Fruit fly (Drosophila melanogaster): ENCODE measurements around the gene Elp1.

The Elp1 gene

dm6 chr3R:11678016-11678415 is 27.2 kb downstream of the Elp1 start, which contains the start of gene CG18476 (continued):
- TF ChIP-seq PHDP (tag; optimal IDR thresholded peaks at IDR 0.05) (peak; percentile 94), CG33557 (GFP tag; optimal IDR thresholded peaks at IDR 0.05) (peak; percentile 85), MESR4 (GFP tag; optimal IDR thresholded peaks at IDR 0.05) (peak; percentile 48), CG4404 (GFP tag; IDR thresholded peaks at IDR 0.05) (peak; percentile 87), vfl (GFP tag; optimal IDR thresholded peaks at IDR 0.05) (peak; percentile 69), kay (GFP tag; optimal IDR thresholded peaks at IDR 0.05) (peak; percentile 84), CG5180 (GFP tag; optimal IDR thresholded peaks at IDR 0.05) (peak; percentile 74), CG8089 (GFP tag; optimal IDR thresholded peaks at IDR 0.05) (peak; percentile 33), CG3995 (GFP tag; optimal IDR thresholded peaks at IDR 0.05) (peak; percentile 98), CG13296 (GFP tag; optimal IDR thresholded peaks at IDR 0.05) (peak; percentile 92), CG13775 (GFP tag; optimal IDR thresholded peaks at IDR 0.05) (peak; percentile 88), CG34376 (GFP tag; optimal IDR thresholded peaks at IDR 0.05) (peak; percentile 75), Sox100B (GFP tag; optimal IDR thresholded peaks at IDR 0.05) (peak; percentile 90), dm (GFP tag; optimal IDR thresholded peaks at IDR 0.05) (peak; percentile 21), inv (GFP tag; IDR thresholded peaks at IDR 0.05; ENCODE audit: partially characterized antibody) (no peak), CG4328 (GFP tag; optimal IDR thresholded peaks at IDR 0.05) (peak; percentile 75), CG10321 (GFP tag; IDR thresholded peaks at IDR 0.05) (peak; percentile 73), crol (GFP tag; IDR thresholded peaks at IDR 0.05) (no peak), Ssrp (tag; optimal IDR thresholded peaks at IDR 0.05) (peak; percentile 92), Hmx (GFP tag; optimal IDR thresholded peaks at IDR 0.05) (peak; percentile 81), trh (GFP tag; optimal IDR thresholded peaks at IDR 0.05) (peak; percentile 75), Med (GFP tag) (peak; percentile 94), fd3F (GFP tag; optimal IDR thresholded peaks at IDR 0.05) (peak; percentile 90), CG9817 (tag; optimal IDR thresholded peaks at IDR 0.05) (peak; percentile 92), BtbVII (GFP tag; optimal IDR thresholded peaks at IDR 0.05) (peak; percentile 69), CG15601 (tag; optimal IDR thresholded peaks at IDR 0.05) (peak; percentile 91), CG12744 (GFP tag; optimal IDR thresholded peaks at IDR 0.05) (peak; percentile 37), NfI (GFP tag; optimal IDR thresholded peaks at IDR 0.05) (peak; percentile 88), lov (optimal IDR thresholded peaks at IDR 0.05) (no peak), lov (GFP tag; IDR thresholded peaks at IDR 0.05) (peak; percentile 79; the same call in 2 of the 3 replicates), yki (optimal IDR thresholded peaks at IDR 0.05) (no peak), fru (optimal IDR thresholded peaks at IDR 0.05) (no peak), prd (optimal IDR thresholded peaks at IDR 0.05) (no peak), prd (GFP tag; IDR thresholded peaks at IDR 0.05) (peak; percentile 96), CG13123 (GFP tag; optimal IDR thresholded peaks at IDR 0.05) (peak; percentile 66), CG8765 (GFP tag; IDR thresholded peaks at IDR 0.05) (peak; percentile 82), CG1792 (GFP tag; optimal IDR thresholded peaks at IDR 0.05) (peak; percentile 39), Asciz (GFP tag; optimal IDR thresholded peaks at IDR 0.05) (peak; percentile 90), CG6791 (GFP tag; IDR thresholded peaks at IDR 0.05; ENCODE audit: partially characterized antibody) (no peak), CG16813 (GFP tag; IDR thresholded peaks at IDR 0.05; ENCODE audit: partially characterized antibody) (no peak), lbe (GFP tag; optimal IDR thresholded peaks at IDR 0.05) (peak; percentile 79), CG12299 (tag; optimal IDR thresholded peaks at IDR 0.05) (peak; percentile 89), CG11398 (GFP tag; optimal IDR thresholded peaks at IDR 0.05) (no peak), sr (GFP tag; IDR thresholded peaks at IDR 0.05) (peak; percentile 54; the same call in 1 of the 3 replicates), CG6654 (GFP tag; optimal IDR thresholded peaks at IDR 0.05) (peak; percentile 73), NK7.1 (GFP tag; optimal IDR thresholded peaks at IDR 0.05) (peak; percentile 48), Dp (GFP tag; optimal IDR thresholded peaks at IDR 0.05) (peak; percentile 33), trem (tag; optimal IDR thresholded peaks at IDR 0.05) (peak; percentile 93), kni (GFP tag; optimal IDR thresholded peaks at IDR 0.05) (peak; percentile 26), ewg (GFP tag; optimal IDR thresholded peaks at IDR 0.05) (peak; percentile 75), CG31388 (GFP tag; optimal IDR thresholded peaks at IDR 0.05) (peak; percentile 75), Hr3 (GFP tag; optimal IDR thresholded peaks at IDR 0.05) (peak; percentile 86)
